Worm (Caenorhabditis elegans): ENCODE measurements around the gene mpst-4.

ce11 chrII:4858906-4859411 lies 4.3 kb downstream of the mpst-4 start:
- TF ChIP-seq drap-1 (GFP tag; optimal IDR thresholded peaks at IDR 0.05), result no peak
- no peak for TF ChIP-seq nhr-76 (tag; optimal IDR thresholded peaks at IDR 0.05)
- TF ChIP-seq unc-62 (GFP tag; optimal IDR thresholded peaks at IDR 0.05), result no peak
- no peak for TF ChIP-seq snpc-4 (tag; optimal IDR thresholded peaks at IDR 0.05)
- no peak for TF ChIP-seq ces-1 (GFP tag; optimal IDR thresholded peaks at IDR 0.05)
- no peak for TF ChIP-seq lin-13 (tag; optimal IDR thresholded peaks at IDR 0.05)
- TF ChIP-seq ztf-11 (tag; optimal IDR thresholded peaks at IDR 0.05), result no peak
- TF ChIP-seq pha-4 (tag; optimal IDR thresholded peaks at IDR 0.05), result no peak
- TF ChIP-seq mep-1 (tag; optimal IDR thresholded peaks at IDR 0.05), result no peak
- no peak for TF ChIP-seq mab-5 (tag; optimal IDR thresholded peaks at IDR 0.05)
- TF ChIP-seq ceh-43 (GFP tag; optimal IDR thresholded peaks at IDR 0.05), result no peak

All from whole organism, mixed stage, embryonic.